Worm (Caenorhabditis elegans) whole organism, late embryonic: ENCODE results near the gene T12A2.21.

Experiments
- K02D7.2 ChIP-seq: sonication (generic microtip); optimal IDR thresholded peaks from 2 replicates; lab custom pipeline; 2017; ENCODE audit warnings: mild to moderate bottlenecking, missing genetic modification characterization, missing compliant biosample characterization
- K09A11.1 ChIP-seq: sonication (generic microtip); optimal IDR thresholded peaks from 2 replicates; lab custom pipeline; 2017; ENCODE audit warnings: antibody characterized with exemption, mild to moderate bottlenecking, missing genetic modification characterization, missing compliant biosample characterization; ENCODE audit not compliant: insufficient read depth
- T23F11.4 ChIP-seq: fragments of 200-800 bp; sonication (Bioruptor generic); optimal IDR thresholded peaks from 2 replicates; lab custom pipeline; 2018; ENCODE audit warnings: mild to moderate bottlenecking, missing genetic modification characterization, missing compliant biosample characterization
- ceh-2 ChIP-seq: sonication (generic microtip); optimal IDR thresholded peaks from 2 replicates; lab custom pipeline; 2016; ENCODE audit warnings: missing genotype, missing genetic modification characterization, missing compliant biosample characterization
- ceh-24 ChIP-seq: sonication (generic microtip); optimal IDR thresholded peaks from 2 replicates; lab custom pipeline; 2016; ENCODE audit warnings: mild to moderate bottlenecking, missing genetic modification characterization, missing compliant biosample characterization
- ceh-31 ChIP-seq: sonication (generic microtip); optimal IDR thresholded peaks from 2 replicates; lab custom pipeline; 2016; ENCODE audit warnings: missing genetic modification characterization, missing compliant biosample characterization
- ceh-34 ChIP-seq: sonication (generic microtip); optimal IDR thresholded peaks from 2 replicates; lab custom pipeline; 2016; ENCODE audit warnings: mild to moderate bottlenecking, missing genetic modification characterization, missing compliant biosample characterization
- ceh-45 ChIP-seq: fragments of 200-800 bp; sonication (Bioruptor generic); IDR thresholded peaks from 2 replicates; pipeline ENCODE4 v1.3.6; 2022; ENCODE audit warnings: missing genetic modification reagents, missing genetic modification characterization, missing compliant biosample characterization
- ceh-6 ChIP-seq: fragments of 200-800 bp; sonication (Bioruptor generic); optimal IDR thresholded peaks from 2 replicates; lab custom pipeline; 2018; ENCODE audit warnings: mild to moderate bottlenecking, missing genetic modification characterization, missing compliant biosample characterization
- dmd-4 ChIP-seq: sonication (generic microtip); optimal IDR thresholded peaks from 2 replicates; lab custom pipeline; 2016; ENCODE audit warnings: borderline replicate concordance, missing genetic modification characterization, missing compliant biosample characterization
- elt-2 ChIP-seq: sonication (generic microtip); optimal IDR thresholded peaks from 2 replicates; lab custom pipeline; 2016; ENCODE audit warnings: missing genetic modification reagents, missing genetic modification characterization, missing compliant biosample characterization
- elt-4 ChIP-seq: sonication (generic microtip); optimal IDR thresholded peaks from 2 replicates; lab custom pipeline; 2016; ENCODE audit warnings: missing genetic modification characterization, missing compliant biosample characterization
- eyg-1 ChIP-seq: sonication (generic microtip); optimal IDR thresholded peaks from 2 replicates; lab custom pipeline; 2016; ENCODE audit warnings: missing genotype, missing genetic modification characterization, missing compliant biosample characterization
- fax-1 ChIP-seq: sonication (generic microtip); optimal IDR thresholded peaks from 2 replicates; lab custom pipeline; 2016; ENCODE audit warnings: missing genotype, missing genetic modification characterization, missing compliant biosample characterization
- fkh-10 ChIP-seq: fragments of 150-350 bp; optimal IDR thresholded peaks from 2 replicates; lab custom pipeline; 2014; ENCODE audit warnings: missing biosample characterization, missing genetic modification reagents, missing genetic modification characterization
- fkh-6 ChIP-seq: sonication (generic microtip); optimal IDR thresholded peaks from 2 replicates; lab custom pipeline; 2016; ENCODE audit warnings: missing genetic modification characterization, missing compliant biosample characterization
- gmeb-2 ChIP-seq: sonication (generic microtip); optimal IDR thresholded peaks from 2 replicates; lab custom pipeline; 2016; ENCODE audit warnings: missing genetic modification characterization, inconsistent platforms, missing compliant biosample characterization
- hlh-15 ChIP-seq: sonication (generic microtip); optimal IDR thresholded peaks from 2 replicates; lab custom pipeline; 2016; ENCODE audit warnings: missing genetic modification characterization, missing compliant biosample characterization
- hlh-30 ChIP-seq: sonication (generic microtip); optimal IDR thresholded peaks from 2 replicates; lab custom pipeline; 2017; ENCODE audit warnings: antibody characterized with exemption, missing genetic modification characterization, missing compliant biosample characterization; ENCODE audit not compliant: insufficient read depth
- hlh-8 ChIP-seq: sonication (generic microtip); optimal IDR thresholded peaks from 2 replicates; lab custom pipeline; 2016; ENCODE audit warnings: missing genotype, missing genetic modification characterization, missing compliant biosample characterization
- lim-6 ChIP-seq: sonication (generic microtip); optimal IDR thresholded peaks from 2 replicates; lab custom pipeline; 2016; ENCODE audit warnings: missing genetic modification characterization, missing compliant biosample characterization
- pag-3 ChIP-seq: sonication (generic microtip); optimal IDR thresholded peaks from 2 replicates; lab custom pipeline; 2016; ENCODE audit warnings: missing compliant biosample characterization, missing genetic modification characterization, borderline replicate concordance
- pax-1 ChIP-seq: fragments of 150-350 bp; optimal IDR thresholded peaks from 2 replicates; lab custom pipeline; 2014; ENCODE audit warnings: missing biosample characterization, missing genetic modification characterization
- pha-4 ChIP-seq: fragments of 150-350 bp; optimal IDR thresholded peaks from 2 replicates; lab custom pipeline; 2018; ENCODE audit warnings: missing biosample characterization, missing genetic modification reagents, missing genetic modification characterization
- pqm-1 ChIP-seq: sonication (generic microtip); optimal IDR thresholded peaks from 2 replicates; lab custom pipeline; 2016; ENCODE audit warnings: missing genetic modification characterization, missing compliant biosample characterization
- ref-2 ChIP-seq: sonication (generic microtip); optimal IDR thresholded peaks from 2 replicates; lab custom pipeline; 2016; ENCODE audit warnings: missing genetic modification characterization, missing compliant biosample characterization
- rnt-1 ChIP-seq: sonication (generic microtip); optimal IDR thresholded peaks from 2 replicates; lab custom pipeline; 2016; ENCODE audit warnings: missing genetic modification characterization, missing compliant biosample characterization
- sdc-2 ChIP-seq: sonication (generic microtip); optimal IDR thresholded peaks from 2 replicates; lab custom pipeline; 2016; ENCODE audit warnings: missing genotype, missing genetic modification characterization, missing compliant biosample characterization
- sox-2 ChIP-seq: fragments of 200-800 bp; sonication (Bioruptor generic); IDR thresholded peaks from 2 replicates; pipeline ENCODE4 v1.3.6; 2022; ENCODE audit warnings: missing genetic modification reagents, missing genetic modification characterization, missing compliant biosample characterization
- syd-9 ChIP-seq: sonication (generic microtip); optimal IDR thresholded peaks from 2 replicates; lab custom pipeline; 2016; ENCODE audit warnings: mild to moderate bottlenecking, missing genetic modification characterization, moderate library complexity, missing compliant biosample characterization
- unc-3 ChIP-seq, 2 experiments: fragments of 200-800 bp in 1 of 2; sonication (Bioruptor generic) in 1 of 2; sonication (generic microtip) in 1 of 2; conservative IDR thresholded peaks in 1 of 2; optimal IDR thresholded peaks in 1 of 2; 2 replicates each; pipeline versions ENCODE4 v1.3.6 to Lab custom; 2016 to 2022; ENCODE audit warnings: missing compliant biosample characterization in 2 of 2, missing genetic modification characterization in 2 of 2, missing genetic modification reagents in 1 of 2
- unc-55 ChIP-seq: sonication (generic microtip); optimal IDR thresholded peaks from 2 replicates; lab custom pipeline; 2017; ENCODE audit warnings: missing biosample characterization, missing genetic modification reagents, missing genetic modification characterization
- unc-86 ChIP-seq: sonication (generic microtip); optimal IDR thresholded peaks from 2 replicates; lab custom pipeline; 2016; ENCODE audit warnings: missing genetic modification characterization, missing compliant biosample characterization

The T12A2.21 gene

DNA sequence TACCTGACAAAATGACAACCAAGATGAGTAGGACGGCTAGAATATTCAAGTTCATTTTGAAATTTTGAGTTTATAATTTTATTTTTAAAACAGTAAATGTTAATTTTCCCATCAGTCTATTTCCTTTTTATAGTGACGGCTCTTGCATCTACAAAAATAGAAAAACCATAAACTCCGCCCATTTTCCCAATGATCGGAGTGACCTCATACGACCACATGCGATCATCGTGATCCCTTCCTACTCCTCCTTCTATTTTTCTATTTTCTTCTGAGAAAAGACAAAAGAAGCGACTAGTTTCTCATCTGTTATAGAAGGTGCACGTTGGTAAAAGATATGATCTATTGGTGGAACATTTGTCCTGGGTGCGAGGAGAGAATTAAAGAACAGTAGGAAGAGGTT, 21.1 kb downstream of the T12A2.21 start, which contains the start of gene C23G10.11:
Gene C23G10.11, minus strand, starts transcription at position 101 of the 400 bp plus-strand sequence.
- TF ChIP-seq sox-2 (GFP tag; lab: Robert Waterston, UW) (no peak), hlh-8 (tag; lab: Kevin White, UChicago) (no peak), elt-2 (tag; lab: Kevin White, UChicago) (no peak), pag-3 (tag; lab: Kevin White, UChicago) (no peak), lim-6 (no peak), ceh-45 (GFP tag; lab: Robert Waterston, UW) (no peak), pqm-1 (tag; lab: Kevin White, UChicago) (no peak), ceh-34 (tag; lab: Kevin White, UChicago) (no peak), ceh-31 (tag; lab: Kevin White, UChicago) (no peak), hlh-15 (tag; lab: Kevin White, UChicago) (no peak), K02D7.2 (tag; lab: Kevin White, UChicago) (no peak), ceh-24 (no peak), pha-4 (tag; lab: Kevin White, UChicago) (no peak)

ce11 chrIII:6213915-6214314, 22.6 kb downstream of the T12A2.21 start, which contains the start of gene C23G10.10:
TSS of gene C23G10.10 (minus strand) at chrIII:6214015.
- no peak for TF ChIP-seq hlh-30 (tag; lab: Kevin White, UChicago)
- no peak for TF ChIP-seq dmd-4 (tag; lab: Kevin White, UChicago)
- TF ChIP-seq ceh-6 (GFP tag; lab: Kevin White, UChicago): no peak
- TF ChIP-seq ref-2: no peak
- no peak for TF ChIP-seq rnt-1
- TF ChIP-seq syd-9 (tag; lab: Kevin White, UChicago): no peak
- TF ChIP-seq unc-86 (tag; lab: Kevin White, UChicago): no peak
- TF ChIP-seq K09A11.1 (tag; lab: Kevin White, UChicago): no peak
- TF ChIP-seq eyg-1 (tag; lab: Kevin White, UChicago): no peak

ce11 chrIII:6210215-6210822, 26.2 kb downstream of the T12A2.21 start:
- TF ChIP-seq pha-4 (tag; lab: Kevin White, UChicago): no peak
- no peak for TF ChIP-seq ref-2
- TF ChIP-seq T23F11.4: no peak

DNA sequence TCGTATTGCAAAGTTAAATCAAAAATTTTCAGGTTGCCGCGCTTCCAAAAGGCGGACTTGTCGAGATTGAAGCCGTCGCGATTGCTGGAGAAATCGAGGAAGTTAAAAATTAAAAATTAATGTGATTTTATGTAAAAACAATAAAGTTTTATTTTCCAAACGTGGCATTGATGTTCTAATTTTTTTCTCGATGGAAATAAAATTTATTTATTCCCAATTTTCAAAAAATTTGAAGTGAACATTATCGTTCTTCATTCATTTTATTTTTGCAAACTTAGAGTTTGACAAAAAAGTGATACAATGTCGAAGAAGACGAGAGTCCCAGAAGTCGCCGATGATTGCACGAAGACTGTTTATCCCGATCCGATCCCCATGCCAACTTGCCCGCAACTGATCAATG, 27.6 kb downstream of the T12A2.21 start, which contains the start of gene C23G10.1:
Gene C23G10.1, plus strand, starts transcription at position 301 of the 400 bp plus-strand sequence.
- TF ChIP-seq dmd-4 (tag; lab: Kevin White, UChicago): no peak
- no peak for TF ChIP-seq ceh-2 (tag; lab: Kevin White, UChicago)
- TF ChIP-seq pax-1 (tag; lab: Kevin White, UChicago): no peak
- no peak for TF ChIP-seq fkh-6
- no peak for TF ChIP-seq ref-2
- TF ChIP-seq unc-55 (GFP tag; lab: Kevin White, UChicago): no peak
- TF ChIP-seq fax-1 (tag; lab: Kevin White, UChicago): no peak
- no peak for TF ChIP-seq fkh-10 (GFP tag; lab: Kevin White, UChicago)
- no peak for TF ChIP-seq T23F11.4
- TF ChIP-seq gmeb-2: no peak
- TF ChIP-seq elt-4: no peak
- no peak for TF ChIP-seq pag-3 (tag; lab: Kevin White, UChicago)
- no peak for TF ChIP-seq eyg-1 (tag; lab: Kevin White, UChicago)
- no peak for TF ChIP-seq unc-3 (GFP tag; conservative IDR thresholded peaks at IDR 0.05; lab: Robert Waterston, UW)
- no peak for TF ChIP-seq unc-3 (tag; optimal IDR thresholded peaks at IDR 0.05; lab: Kevin White, UChicago)
- no peak for TF ChIP-seq ceh-45 (GFP tag; lab: Robert Waterston, UW)
- no peak for TF ChIP-seq rnt-1
- no peak for TF ChIP-seq lim-6
- no peak for TF ChIP-seq pha-4 (tag; lab: Kevin White, UChicago)
- TF ChIP-seq sdc-2 (tag; lab: Kevin White, UChicago): no peak
